Fruit fly (Drosophila melanogaster) whole organism, embryonic: ENCODE measurements around the gene CG32413.

ENCODE experiments used
- BEAF-32 ChIP-seq: fragments of 200-800 bp; sonication (Bioruptor generic); optimal IDR thresholded peaks from 3 replicates; lab custom pipeline; 2017; ENCODE audit warnings: missing biosample characterization, missing genetic modification characterization, mild to moderate bottlenecking, moderate library complexity, missing genetic modification reagents
- Bdp1 ChIP-seq: fragments of 200-800 bp; sonication (Bioruptor generic); optimal IDR thresholded peaks from 3 replicates; lab custom pipeline; 2016; ENCODE audit warnings: missing biosample characterization, missing genetic modification characterization
- CG10431 ChIP-seq: fragments of 200-800 bp; sonication (Bioruptor generic); optimal IDR thresholded peaks from 3 replicates; lab custom pipeline; 2018; ENCODE audit warnings: missing biosample characterization, mild to moderate bottlenecking, missing genetic modification characterization
- CG11504 ChIP-seq: fragments of 200-800 bp; sonication (Bioruptor generic); optimal IDR thresholded peaks from 3 replicates; lab custom pipeline; 2019; ENCODE audit warnings: missing biosample characterization, mild to moderate bottlenecking, missing genetic modification characterization, moderate library complexity
- CG12391 ChIP-seq: fragments of 200-800 bp; sonication (Bioruptor generic); optimal IDR thresholded peaks from 3 replicates; lab custom pipeline; 2018; ENCODE audit warnings: missing biosample characterization, mild to moderate bottlenecking, missing genetic modification characterization, moderate library complexity
- CG12942 ChIP-seq: fragments of 200-800 bp; sonication (Bioruptor generic); optimal IDR thresholded peaks from 3 replicates; lab custom pipeline; 2016; ENCODE audit warnings: missing biosample characterization, missing genetic modification characterization
- CG13775 ChIP-seq: fragments of 200-800 bp; sonication (Bioruptor generic); optimal IDR thresholded peaks from 3 replicates; lab custom pipeline; 2017; ENCODE audit warnings: missing biosample characterization, mild to moderate bottlenecking, missing genetic modification characterization
- CG14441 ChIP-seq: fragments of 200-800 bp; sonication (Bioruptor generic); IDR thresholded peaks from 2 replicates; pipeline ENCODE4 v1.3.6; 2022; ENCODE audit warnings: missing biosample characterization, missing genetic modification characterization
- CG17802 ChIP-seq: fragments of 200-800 bp; sonication (Bioruptor generic); optimal IDR thresholded peaks from 2 replicates; lab custom pipeline; 2018; ENCODE audit warnings: missing biosample characterization, mild to moderate bottlenecking, missing genetic modification characterization, moderate library complexity
- CG1792 ChIP-seq: fragments of 200-800 bp; sonication (Bioruptor generic); optimal IDR thresholded peaks from 2 replicates; lab custom pipeline; 2016; ENCODE audit warnings: missing biosample characterization, missing genetic modification characterization
- CG2678 ChIP-seq: fragments of 200-800 bp; sonication (Bioruptor generic); optimal IDR thresholded peaks from 3 replicates; lab custom pipeline; 2019; ENCODE audit warnings: missing biosample characterization, mild to moderate bottlenecking, missing genetic modification characterization, moderate library complexity
- CG2712 ChIP-seq: fragments of 200-800 bp; optimal IDR thresholded peaks from 3 replicates; lab custom pipeline; 2019; ENCODE audit warnings: missing biosample characterization, mild to moderate bottlenecking, missing genetic modification characterization, moderate library complexity
- CG2875 ChIP-seq: fragments of 200-800 bp; sonication (Bioruptor generic); optimal IDR thresholded peaks from 2 replicates; lab custom pipeline; 2017; ENCODE audit warnings: missing biosample characterization, mild to moderate bottlenecking, missing genetic modification characterization, missing genetic modification reagents
- CG3065 ChIP-seq: fragments of 200-800 bp; sonication (Bioruptor generic); optimal IDR thresholded peaks from 2 replicates; lab custom pipeline; 2016; ENCODE audit warnings: missing biosample characterization, missing genetic modification characterization
- CG5180 ChIP-seq: fragments of 200-800 bp; sonication (Bioruptor generic); optimal IDR thresholded peaks from 3 replicates; lab custom pipeline; 2017; ENCODE audit warnings: missing biosample characterization, missing genetic modification characterization, mild to moderate bottlenecking, moderate library complexity, missing genetic modification reagents
- CG6175 ChIP-seq: fragments of 200-800 bp; sonication (Bioruptor generic); IDR thresholded peaks from 3 replicates; pipeline ENCODE4 v1.3.6; 2022; ENCODE audit warnings: missing biosample characterization, missing genetic modification characterization
- CG7271 ChIP-seq: fragments of 200-800 bp; sonication (Bioruptor generic); optimal IDR thresholded peaks from 2 replicates; lab custom pipeline; 2018; ENCODE audit warnings: missing biosample characterization, mild to moderate bottlenecking, missing genetic modification characterization, moderate library complexity
- CG7372 ChIP-seq: fragments of 200-800 bp; sonication (Bioruptor generic); IDR thresholded peaks from 2 replicates; pipeline ENCODE4 v1.3.6; 2022; ENCODE audit warnings: missing biosample characterization, missing genetic modification characterization
- CG7963 ChIP-seq: fragments of 200-800 bp; sonication (Bioruptor generic); IDR thresholded peaks from 3 replicates; pipeline ENCODE4 v1.3.6; 2022; ENCODE audit warnings: missing biosample characterization, missing genetic modification characterization; ENCODE audit not compliant: partially characterized antibody
- CG8478 ChIP-seq: fragments of >200 bp; optimal IDR thresholded peaks from 2 replicates; lab custom pipeline; 2018
- Dll ChIP-seq: fragments of 200-800 bp; sonication (Bioruptor generic); IDR thresholded peaks from 4 replicates; pipeline ENCODE4 v1.3.6; 2022; ENCODE audit warnings: missing biosample characterization, missing genetic modification characterization; ENCODE audit not compliant: partially characterized antibody
- Gug ChIP-seq: fragments of 200-800 bp; sonication (Bioruptor generic); IDR thresholded peaks from 4 replicates; pipeline ENCODE4 v1.3.6; 2022; ENCODE audit warnings: missing biosample characterization, missing genetic modification characterization
- HmgZ ChIP-seq: fragments of 200-800 bp; sonication (Bioruptor generic); optimal IDR thresholded peaks from 2 replicates; lab custom pipeline; 2018; ENCODE audit warnings: missing biosample characterization, mild to moderate bottlenecking, missing genetic modification characterization
- MESR4 ChIP-seq: fragments of 200-800 bp; sonication (Bioruptor generic); optimal IDR thresholded peaks from 2 replicates; lab custom pipeline; 2018; ENCODE audit warnings: missing biosample characterization, mild to moderate bottlenecking, missing genetic modification characterization, moderate library complexity
- Mes4 ChIP-seq: fragments of 200-800 bp; sonication (Bioruptor generic); optimal IDR thresholded peaks from 2 replicates; lab custom pipeline; 2016; ENCODE audit warnings: missing biosample characterization, missing genetic modification characterization
- NK7.1 ChIP-seq: fragments of 200-800 bp; sonication (Bioruptor generic); optimal IDR thresholded peaks from 3 replicates; lab custom pipeline; 2016; ENCODE audit warnings: missing biosample characterization, missing genetic modification characterization
- Rfx ChIP-seq: fragments of 200-800 bp; sonication (Bioruptor generic); IDR thresholded peaks from 2 replicates; pipeline ENCODE4 v1.3.6; 2022; ENCODE audit warnings: missing biosample characterization, missing genetic modification characterization
- Xrp1 ChIP-seq: fragments of 200-800 bp; sonication (Bioruptor generic); IDR thresholded peaks from 2 replicates; pipeline ENCODE4 v1.3.6; 2022; ENCODE audit warnings: missing biosample characterization, missing genetic modification characterization
- al ChIP-seq: fragments of 200-800 bp; sonication (Bioruptor generic); IDR thresholded peaks from 2 replicates; pipeline ENCODE4 v1.3.6; 2022; ENCODE audit warnings: missing biosample characterization, missing genetic modification characterization
- crp ChIP-seq, 2 experiments: fragments of 200-800 bp; sonication (Bioruptor generic); optimal IDR thresholded peaks; 2 replicates in 1 of 2; 3 replicates in 1 of 2; lab custom pipeline; 2017; ENCODE audit warnings: missing biosample characterization in 2 of 2, missing genetic modification characterization in 2 of 2, mild to moderate bottlenecking in 1 of 2, moderate library complexity in 1 of 2
- gcm2 ChIP-seq: fragments of 200-800 bp; sonication (Bioruptor generic); optimal IDR thresholded peaks from 2 replicates; lab custom pipeline; 2016; ENCODE audit warnings: missing biosample characterization, missing genetic modification characterization
- gt ChIP-seq: fragments of 200-800 bp; sonication (Bioruptor generic); IDR thresholded peaks from 2 replicates; pipeline ENCODE4 v1.3.6; 2022; ENCODE audit warnings: missing biosample characterization, missing genetic modification characterization
- her ChIP-seq: fragments of 200-800 bp; sonication (Bioruptor generic); optimal IDR thresholded peaks from 2 replicates; lab custom pipeline; 2016; ENCODE audit warnings: missing biosample characterization, missing genetic modification characterization
- hkb ChIP-seq, 2 experiments: fragments of 200-800 bp in 1 of 2; fragments of >200 bp in 1 of 2; sonication (Bioruptor generic) in 1 of 2; IDR thresholded peaks in 1 of 2; optimal IDR thresholded peaks in 1 of 2; 2 replicates each; pipeline versions ENCODE4 v1.3.6 to Lab custom; 2017 to 2022; ENCODE audit warnings: missing biosample characterization in 1 of 2, missing genetic modification characterization in 1 of 2
- jumu ChIP-seq: fragments of 200-800 bp; sonication (Bioruptor generic); optimal IDR thresholded peaks from 3 replicates; lab custom pipeline; 2016; ENCODE audit warnings: missing biosample characterization, missing genetic modification characterization
- luna ChIP-seq: fragments of 200-800 bp; sonication (Bioruptor generic); optimal IDR thresholded peaks from 2 replicates; lab custom pipeline; 2016; ENCODE audit warnings: missing biosample characterization, missing genetic modification characterization
- mam ChIP-seq: fragments of 200-800 bp; sonication (Bioruptor generic); optimal IDR thresholded peaks from 3 replicates; lab custom pipeline; 2016; ENCODE audit warnings: missing biosample characterization, missing genetic modification characterization
- pho ChIP-seq: fragments of 200-800 bp; sonication (Bioruptor generic); optimal IDR thresholded peaks from 2 replicates; lab custom pipeline; 2016; ENCODE audit warnings: missing biosample characterization, missing genetic modification characterization
- psq ChIP-seq: fragments of 200-800 bp; sonication (Bioruptor generic); optimal IDR thresholded peaks from 2 replicates; lab custom pipeline; 2017; ENCODE audit warnings: missing biosample characterization, missing genetic modification characterization
- salm ChIP-seq: fragments of 200-800 bp; sonication (Bioruptor generic); optimal IDR thresholded peaks from 2 replicates; lab custom pipeline; 2018; ENCODE audit warnings: missing biosample characterization, mild to moderate bottlenecking, missing genetic modification characterization
- schlank ChIP-seq: fragments of 200-800 bp; sonication (Bioruptor generic); optimal IDR thresholded peaks from 2 replicates; lab custom pipeline; 2018; ENCODE audit warnings: missing biosample characterization, mild to moderate bottlenecking, missing genetic modification characterization
- sd ChIP-seq: fragments of 200-800 bp; sonication (Bioruptor generic); optimal IDR thresholded peaks from 3 replicates; lab custom pipeline; 2018; ENCODE audit warnings: missing biosample characterization, mild to moderate bottlenecking, missing genetic modification characterization, moderate library complexity
- sqz ChIP-seq: fragments of 200-800 bp; sonication (Bioruptor generic); optimal IDR thresholded peaks from 3 replicates; lab custom pipeline; 2018; ENCODE audit warnings: missing biosample characterization, mild to moderate bottlenecking, missing genetic modification characterization
- stwl ChIP-seq: fragments of 200-800 bp; sonication (Bioruptor generic); optimal IDR thresholded peaks from 3 replicates; lab custom pipeline; 2018; ENCODE audit warnings: missing biosample characterization, mild to moderate bottlenecking, missing genetic modification characterization, moderate library complexity
- tna ChIP-seq: fragments of 200-800 bp; sonication (Bioruptor generic); IDR thresholded peaks from 2 replicates; pipeline ENCODE4 v1.3.6; 2022; ENCODE audit warnings: missing biosample characterization, missing genetic modification characterization; ENCODE audit not compliant: partially characterized antibody
- trem ChIP-seq: fragments of 200-800 bp; optimal IDR thresholded peaks from 3 replicates; lab custom pipeline; 2019; ENCODE audit warnings: missing biosample characterization, mild to moderate bottlenecking, missing genetic modification characterization, moderate library complexity
- unc-4 ChIP-seq: fragments of 200-800 bp; sonication (Bioruptor generic); IDR thresholded peaks from 2 replicates; pipeline ENCODE4 v1.3.6; 2022; ENCODE audit warnings: missing biosample characterization, missing genetic modification characterization; ENCODE audit not compliant: partially characterized antibody

Gene CG32413

DNA sequence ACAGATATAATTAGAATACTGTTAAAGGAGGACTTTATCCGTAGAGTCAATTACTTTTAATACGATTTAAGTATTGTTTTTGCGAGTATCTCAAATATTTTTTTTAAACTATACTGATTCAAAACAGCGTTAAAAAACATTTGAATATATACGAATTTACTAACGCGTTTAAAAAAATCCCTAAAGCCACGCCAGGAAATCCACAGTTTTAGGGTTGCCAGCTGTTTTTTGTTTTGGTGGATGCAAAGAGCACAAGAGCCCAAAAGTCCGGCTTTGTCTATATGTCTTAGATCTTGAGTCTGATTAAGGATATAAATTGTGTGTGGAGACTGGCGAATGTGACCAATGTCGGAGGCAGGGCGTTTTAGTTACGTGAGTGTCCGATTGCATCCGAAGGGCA is 23.7 kb upstream of the CG32413 start (continued):
- no peak for TF ChIP-seq hkb (optimal IDR thresholded peaks at IDR 0.05; lab: Kevin White, UChicago)
- TF ChIP-seq hkb (GFP tag; IDR thresholded peaks at IDR 0.05; lab: Robert Waterston, UW): no peak
- TF ChIP-seq BEAF-32: peak; percentile 19
- no peak for TF ChIP-seq salm (tag; lab: Kevin White, UChicago)
- TF ChIP-seq CG11504 (tag; lab: Kevin White, UChicago): peak; percentile 5
- TF ChIP-seq mam (GFP tag; lab: Kevin White, UChicago): no peak
- TF ChIP-seq HmgZ (tag; lab: Kevin White, UChicago): no peak
- TF ChIP-seq gcm2 (GFP tag; lab: Kevin White, UChicago): no peak
- TF ChIP-seq luna (GFP tag; lab: Kevin White, UChicago): no peak
- no peak for TF ChIP-seq CG5180 (GFP tag; lab: Kevin White, UChicago)
- no peak for TF ChIP-seq Dll
- TF ChIP-seq unc-4 (GFP tag; lab: Robert Waterston, UW): no peak
- TF ChIP-seq CG12942 (GFP tag; lab: Kevin White, UChicago): no peak
- TF ChIP-seq sd (tag; lab: Kevin White, UChicago): no peak
- no peak for TF ChIP-seq CG17802 (tag; lab: Kevin White, UChicago)
- TF ChIP-seq Xrp1 (GFP tag; lab: Robert Waterston, UW): no peak
- TF ChIP-seq Mes4 (GFP tag; lab: Kevin White, UChicago): no peak
- no peak for TF ChIP-seq Bdp1
- TF ChIP-seq MESR4 (GFP tag; lab: Kevin White, UChicago): peak; percentile 17
- peak; percentile 42 for TF ChIP-seq trem (tag; lab: Kevin White, UChicago)
- no peak for TF ChIP-seq CG2678 (tag; lab: Kevin White, UChicago)
- no peak for TF ChIP-seq tna (GFP tag; lab: Robert Waterston, UW)
- TF ChIP-seq Rfx (GFP tag; lab: Robert Waterston, UW): peak; percentile 11; the same call in 1 of the 2 replicates
- no peak for TF ChIP-seq CG13775 (GFP tag; lab: Kevin White, UChicago)
- no peak for TF ChIP-seq CG2875 (GFP tag; lab: Kevin White, UChicago)
- TF ChIP-seq her (GFP tag; lab: Kevin White, UChicago): no peak
- TF ChIP-seq CG6175 (GFP tag; lab: Robert Waterston, UW): no peak
- TF ChIP-seq CG8478 (lab: Kevin White, UChicago): no peak
- TF ChIP-seq pho (GFP tag; lab: Kevin White, UChicago): no peak
- no peak for TF ChIP-seq al (GFP tag; lab: Robert Waterston, UW)
- no peak for TF ChIP-seq CG10431 (GFP tag; lab: Kevin White, UChicago)
- TF ChIP-seq CG3065 (GFP tag; lab: Kevin White, UChicago): no peak
- no peak for TF ChIP-seq CG1792 (GFP tag; lab: Kevin White, UChicago)
- TF ChIP-seq schlank (tag; lab: Kevin White, UChicago): no peak
- peak; percentile 90 for TF ChIP-seq stwl (tag; lab: Kevin White, UChicago)

DNA sequence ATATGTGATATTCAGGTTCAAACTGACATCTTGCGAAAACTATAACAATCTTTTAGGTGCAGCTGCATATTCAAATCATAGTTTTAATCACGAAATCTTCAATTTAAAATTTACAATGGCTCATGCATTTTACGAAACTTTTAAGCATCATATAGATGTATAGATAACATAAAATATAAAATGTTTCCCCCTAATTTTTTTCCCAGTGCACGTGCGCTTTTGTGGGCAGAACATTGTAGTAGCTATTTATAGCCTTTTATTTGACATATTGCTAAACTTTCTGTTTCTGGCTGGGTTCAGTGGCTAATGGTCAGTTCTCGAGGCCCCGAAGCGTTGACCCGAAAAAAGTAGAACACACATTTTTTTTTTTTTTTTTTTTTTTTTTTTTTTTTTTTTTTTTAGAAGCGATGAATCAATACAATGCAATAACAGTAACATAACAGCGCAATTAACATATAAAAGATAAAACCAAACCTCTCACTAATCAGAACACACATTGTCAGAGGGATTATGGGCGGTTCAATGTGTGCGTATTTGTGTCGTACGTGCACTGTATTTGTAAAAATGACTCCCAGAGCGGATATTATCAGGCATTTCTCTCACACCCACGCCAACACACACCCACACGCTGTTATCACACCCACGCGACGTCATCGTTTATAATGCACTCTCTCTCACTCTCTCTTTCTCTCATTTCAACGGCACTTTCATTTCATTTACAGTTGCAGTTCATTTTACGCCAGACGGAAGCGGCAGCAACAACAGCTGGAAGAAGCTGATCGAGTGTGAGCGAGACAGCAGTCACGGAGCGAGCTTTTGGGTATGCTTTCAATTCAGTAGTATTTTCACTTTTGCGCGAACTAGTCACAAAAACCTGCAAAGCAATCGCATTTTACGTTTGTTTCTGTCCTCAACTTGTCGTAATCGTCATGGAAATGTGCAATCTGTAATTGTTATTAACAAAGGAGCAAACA is 22.4 kb upstream of the CG32413 start:
- TF ChIP-seq CG7963 (GFP tag; lab: Robert Waterston, UW) (no peak), crp (GFP tag; optimal IDR thresholded peaks at IDR 0.05; lab: Kevin White, UChicago) (peak in 1 of 2 experiments; percentile 60), CG2712 (peak; percentile 56), psq (GFP tag; lab: Kevin White, UChicago) (no peak), mam (GFP tag; lab: Kevin White, UChicago) (no peak), NK7.1 (GFP tag; lab: Kevin White, UChicago) (no peak), CG7372 (no peak), jumu (GFP tag; lab: Kevin White, UChicago) (no peak), CG12391 (peak; percentile 61), al (GFP tag; lab: Robert Waterston, UW) (no peak), CG7271 (tag; lab: Kevin White, UChicago) (no peak), gt (GFP tag; lab: Robert Waterston, UW) (no peak), sqz (GFP tag; lab: Kevin White, UChicago) (no peak), Gug (no peak), CG14441 (GFP tag; lab: Robert Waterston, UW) (peak; percentile 46; the same call in 1 of the 2 replicates), trem (tag; lab: Kevin White, UChicago) (peak; percentile 3), CG10431 (GFP tag; lab: Kevin White, UChicago) (no peak)
